Worm (Caenorhabditis elegans): ENCODE data around the gene srg-16.

Gene srg-16

ce11 chrII:12456633-12457032, 10.3 kb upstream of the srg-16 start, which contains the start of gene sre-32:
sre-32 (minus strand) TSS chrII:12456733.
- no peak for TF ChIP-seq lin-39 (tag; optimal IDR thresholded peaks at IDR 0.05)
- TF ChIP-seq grh-1 (GFP tag; IDR thresholded peaks at IDR 0.05), result no peak

- TF ChIP-seq ets-5 (GFP tag; IDR thresholded peaks at IDR 0.05) (no peak), swsn-7 (tag; optimal IDR thresholded peaks at IDR 0.05) (no peak), isw-1 (GFP tag; IDR thresholded peaks at IDR 0.05) (no peak), aha-1 (tag; optimal IDR thresholded peaks at IDR 0.05) (no peak), nhr-19 (GFP tag; conservative IDR thresholded peaks at IDR 0.05) (no peak), efl-1 (optimal IDR thresholded peaks at IDR 0.05) (no peak), efl-1 (GFP tag; optimal IDR thresholded peaks at IDR 0.05 in 1 of 2) (no peak), mab-9 (GFP tag; IDR thresholded peaks at IDR 0.05) (no peak)
Measured at ce11 chrII:12457275-12457674, 9.7 kb upstream of the srg-16 start, which contains the start of gene sre-38. sre-38 (plus strand) TSS chrII:12457575.

ce11 chrII:12459422-12459821, 7.5 kb upstream of the srg-16 start, which contains the start of gene tag-281:
tag-281 (plus strand) TSS chrII:12459761.
- TF ChIP-seq efl-1 (optimal IDR thresholded peaks at IDR 0.05), result peak; percentile 97 to 99
- peak; percentile 98 to 100 for TF ChIP-seq efl-1 (GFP tag; optimal IDR thresholded peaks at IDR 0.05 in 1 of 2)
- peak; percentile 80 to 93 (median 89) for TF ChIP-seq ceh-82 (tag; optimal IDR thresholded peaks at IDR 0.05)
- peak in 1 of 2 experiments; percentile 69 for TF ChIP-seq mdl-1 (tag; optimal IDR thresholded peaks at IDR 0.05)
- TF ChIP-seq snu-23 (GFP tag; optimal IDR thresholded peaks at IDR 0.05), result peak; percentile 91
- peak; percentile 91 for TF ChIP-seq mep-1 (tag; optimal IDR thresholded peaks at IDR 0.05)
- peak; percentile 84 for TF ChIP-seq skn-1 (tag; optimal IDR thresholded peaks at IDR 0.05)
- peak; percentile 16 for TF ChIP-seq ztf-4 (tag; optimal IDR thresholded peaks at IDR 0.05)
- peak; percentile 45 for TF ChIP-seq sox-4 (tag; optimal IDR thresholded peaks at IDR 0.05)
- no peak for TF ChIP-seq alr-1 (tag; optimal IDR thresholded peaks at IDR 0.05; ENCODE audit: borderline replicate concordance)
- TF ChIP-seq sup-37 (GFP tag; optimal IDR thresholded peaks at IDR 0.05), result peak; percentile 47
- no peak for TF ChIP-seq nhr-237 (tag; optimal IDR thresholded peaks at IDR 0.05)
- TF ChIP-seq hlh-4 (tag; optimal IDR thresholded peaks at IDR 0.05), result no peak
- no peak for TF ChIP-seq zag-1 (tag; optimal IDR thresholded peaks at IDR 0.05)
- TF ChIP-seq elt-2 (tag; optimal IDR thresholded peaks at IDR 0.05), result peak; percentile 48
- no peak for TF ChIP-seq C34B4.2 (tag; optimal IDR thresholded peaks at IDR 0.05)
- no peak for TF ChIP-seq mef-2 (tag; optimal IDR thresholded peaks at IDR 0.05)
- peak; percentile 85 for TF ChIP-seq snpc-4 (tag; optimal IDR thresholded peaks at IDR 0.05)
- no peak for TF ChIP-seq pqm-1 (tag; optimal IDR thresholded peaks at IDR 0.05)
- TF ChIP-seq ama-1 (optimal IDR thresholded peaks at IDR 0.05), result no peak
- peak; percentile 86 for TF ChIP-seq jun-1 (tag; optimal IDR thresholded peaks at IDR 0.05)
- no peak for TF ChIP-seq efl-3 (GFP tag; optimal IDR thresholded peaks at IDR 0.05)
- peak; percentile 86 for TF ChIP-seq lin-13 (GFP tag; optimal IDR thresholded peaks at IDR 0.05)
- no peak for TF ChIP-seq sptf-1 (tag; optimal IDR thresholded peaks at IDR 0.05)
- TF ChIP-seq nhr-11 (tag; optimal IDR thresholded peaks at IDR 0.05), result peak; percentile 71
- peak; percentile 84 for TF ChIP-seq dsc-1 (tag; optimal IDR thresholded peaks at IDR 0.05)
- TF ChIP-seq unc-62 (GFP tag; optimal IDR thresholded peaks at IDR 0.05), result no peak
- peak; percentile 89 for TF ChIP-seq nhr-20 (tag; optimal IDR thresholded peaks at IDR 0.05)
- TF ChIP-seq egl-27 (tag; optimal IDR thresholded peaks at IDR 0.05), result no peak
- TF ChIP-seq C16A3.4 (tag; optimal IDR thresholded peaks at IDR 0.05), result peak; percentile 69
- no peak for TF ChIP-seq hpl-2 (GFP tag; optimal IDR thresholded peaks at IDR 0.05)
- TF ChIP-seq fkh-10 (GFP tag; optimal IDR thresholded peaks at IDR 0.05), result peak; percentile 48
- peak; percentile 76 for TF ChIP-seq pax-3 (tag; optimal IDR thresholded peaks at IDR 0.05)
- peak; percentile 72 for TF ChIP-seq egl-13 (tag; optimal IDR thresholded peaks at IDR 0.05)
- TF ChIP-seq nhr-47 (tag; optimal IDR thresholded peaks at IDR 0.05), result peak; percentile 93
- TF ChIP-seq elt-3 (tag; optimal IDR thresholded peaks at IDR 0.05), result peak in 2 of 6 experiments; percentile 74 to 86
- TF ChIP-seq nhr-12 (tag; optimal IDR thresholded peaks at IDR 0.05), result no peak
- TF ChIP-seq fkh-8 (tag; optimal IDR thresholded peaks at IDR 0.05), result peak; percentile 87
- TF ChIP-seq Y116A8C.19 (tag; optimal IDR thresholded peaks at IDR 0.05; ENCODE audit: borderline replicate concordance), result no peak
- TF ChIP-seq hlh-17 (GFP tag; optimal IDR thresholded peaks at IDR 0.05; ENCODE audit: borderline replicate concordance), result no peak
- TF ChIP-seq irx-1 (tag; optimal IDR thresholded peaks at IDR 0.05), result peak; percentile 75
- no peak for TF ChIP-seq fkh-4 (tag; optimal IDR thresholded peaks at IDR 0.05; ENCODE audit: borderline replicate concordance)
